Fruit fly (Drosophila melanogaster) whole organism, wandering third instar larva: Measurements from ENCODE around the gene comm3.

Experiments
- Abd-B ChIP-seq: fragments of >200 bp; optimal IDR thresholded peaks from 2 replicates; lab custom pipeline; 2017; ENCODE audit warnings: missing biosample characterization, missing genetic modification characterization
- CG32264 ChIP-seq: fragments of 200-800 bp; sonication (Bioruptor generic); optimal IDR thresholded peaks from 2 replicates; lab custom pipeline; 2016; ENCODE audit warnings: missing biosample characterization, missing genetic modification characterization
- CG9705 ChIP-seq: fragments of 200-800 bp; sonication (Bioruptor generic); optimal IDR thresholded peaks from 2 replicates; lab custom pipeline; 2018; ENCODE audit warnings: missing biosample characterization, mild to moderate bottlenecking, missing genetic modification characterization
- CrebA ChIP-seq: fragments of 200-800 bp; sonication (Bioruptor generic); optimal IDR thresholded peaks from 2 replicates; lab custom pipeline; 2016; ENCODE audit warnings: missing biosample characterization, mild to moderate bottlenecking, missing genetic modification characterization, borderline replicate concordance
- Dfd ChIP-seq: fragments of >200 bp; optimal IDR thresholded peaks from 2 replicates; lab custom pipeline; 2017; ENCODE audit warnings: missing biosample characterization, missing genetic modification characterization
- GATAd ChIP-seq: sonication (Bioruptor generic); optimal IDR thresholded peaks from 2 replicates; lab custom pipeline; 2016; ENCODE audit warnings: missing biosample characterization, missing genetic modification characterization
- HLH106 ChIP-seq: fragments of 200-800 bp; optimal IDR thresholded peaks from 3 replicates; lab custom pipeline; 2019; ENCODE audit warnings: missing biosample characterization, mild to moderate bottlenecking, missing genetic modification characterization, moderate library complexity
- Hnf4 ChIP-seq: fragments of 200-800 bp; sonication (Bioruptor generic); optimal IDR thresholded peaks from 2 replicates; lab custom pipeline; 2016; ENCODE audit warnings: missing biosample characterization, mild to moderate bottlenecking, missing genetic modification characterization
- Hr78 ChIP-seq: fragments of >200 bp; optimal IDR thresholded peaks from 2 replicates; lab custom pipeline; 2017; ENCODE audit warnings: missing biosample characterization, missing genetic modification characterization
- Hr83 ChIP-seq: fragments of 200-300 bp; sonication (Bioruptor generic); optimal IDR thresholded peaks from 2 replicates; lab custom pipeline; 2016; ENCODE audit warnings: missing biosample characterization, mild to moderate bottlenecking, missing genetic modification characterization, moderate library complexity; ENCODE audit not compliant: poor library complexity, severe bottlenecking
- Jra ChIP-seq: sonication (Bioruptor generic); optimal IDR thresholded peaks from 2 replicates; lab custom pipeline; 2016; ENCODE audit warnings: missing biosample characterization, missing genetic modification characterization
- Mio ChIP-seq: sonication (Bioruptor generic); optimal IDR thresholded peaks from 2 replicates; lab custom pipeline; 2016; ENCODE audit warnings: missing biosample characterization, missing genetic modification characterization
- Myc ChIP-seq: fragments of >200 bp; optimal IDR thresholded peaks from 2 replicates; lab custom pipeline; 2017
- OdsH ChIP-seq: fragments of 200-800 bp; sonication (Bioruptor generic); optimal IDR thresholded peaks from 2 replicates; lab custom pipeline; 2016; ENCODE audit warnings: missing biosample characterization, mild to moderate bottlenecking, missing genetic modification characterization
- Rel ChIP-seq, 2 experiments: fragments of 200-800 bp; sonication (Bioruptor generic) in 1 of 2; optimal IDR thresholded peaks; 2 replicates in 1 of 2; 3 replicates in 1 of 2; lab custom pipeline; 2016 to 2019; ENCODE audit warnings: mild to moderate bottlenecking in 2 of 2, missing biosample characterization in 2 of 2, missing genetic modification characterization in 2 of 2, moderate library complexity in 1 of 2
- Sp1 ChIP-seq: fragments of 200-800 bp; sonication (Bioruptor generic); optimal IDR thresholded peaks from 3 replicates; lab custom pipeline; 2019; ENCODE audit warnings: missing biosample characterization, mild to moderate bottlenecking, missing genetic modification characterization, moderate library complexity
- Vsx2 ChIP-seq: fragments of 200-300, 225-300 bp; sonication (Bioruptor generic); optimal IDR thresholded peaks from 2 replicates; lab custom pipeline; 2018; ENCODE audit warnings: missing biosample characterization, missing genetic modification characterization; ENCODE audit not compliant: partially characterized antibody
- br ChIP-seq: fragments of 200-800 bp; sonication (Bioruptor generic); optimal IDR thresholded peaks from 2 replicates; lab custom pipeline; 2016; ENCODE audit warnings: missing biosample characterization, missing genetic modification characterization
- brk ChIP-seq: fragments of 200-800 bp; sonication (Bioruptor generic); optimal IDR thresholded peaks from 2 replicates; lab custom pipeline; 2016; ENCODE audit warnings: missing biosample characterization, mild to moderate bottlenecking, missing genetic modification characterization
- dl ChIP-seq, 2 experiments: fragments of 175-275, 200-275 bp in 1 of 2; fragments of 200-275 bp in 1 of 2; sonication (Bioruptor generic); optimal IDR thresholded peaks; lab custom pipeline; 2018; ENCODE audit warnings: mild to moderate bottlenecking in 2 of 2, missing biosample characterization in 2 of 2, missing genetic modification characterization in 2 of 2, moderate library complexity in 2 of 2; ENCODE audit not compliant: partially characterized antibody in 2 of 2, insufficient read depth in 1 of 2
- dmrt93B ChIP-seq: fragments of 200-800 bp; sonication (Bioruptor generic); optimal IDR thresholded peaks from 2 replicates; lab custom pipeline; 2018; ENCODE audit warnings: missing biosample characterization, mild to moderate bottlenecking, missing genetic modification characterization
- dsf ChIP-seq: sonication (Bioruptor generic); optimal IDR thresholded peaks from 2 replicates; lab custom pipeline; 2016; ENCODE audit warnings: missing biosample characterization, missing genetic modification characterization, borderline replicate concordance
- ey ChIP-seq: fragments of 200-800 bp; sonication (Bioruptor generic); optimal IDR thresholded peaks from 2 replicates; lab custom pipeline; 2016; ENCODE audit warnings: missing biosample characterization, missing genetic modification characterization
- foxo ChIP-seq, 2 experiments: fragments of 200-800 bp; sonication (Bioruptor generic); optimal IDR thresholded peaks; 2 replicates in 1 of 2; 3 replicates in 1 of 2; lab custom pipeline; 2016 to 2017; ENCODE audit warnings: missing biosample characterization in 2 of 2, missing genetic modification characterization in 2 of 2
- fru ChIP-seq: fragments of 200-800 bp; sonication (Bioruptor generic); optimal IDR thresholded peaks from 3 replicates; lab custom pipeline; 2016; ENCODE audit warnings: missing biosample characterization, mild to moderate bottlenecking, missing genetic modification characterization
- h ChIP-seq: fragments of 200-800 bp; sonication (Bioruptor generic); optimal IDR thresholded peaks from 3 replicates; lab custom pipeline; 2016; ENCODE audit warnings: missing biosample characterization, mild to moderate bottlenecking, missing genetic modification characterization
- jim ChIP-seq: fragments of 175-275, 200-325 bp; sonication (Bioruptor generic); optimal IDR thresholded peaks from 2 replicates; lab custom pipeline; 2016; ENCODE audit warnings: missing biosample characterization, mild to moderate bottlenecking, missing genetic modification characterization
- lola ChIP-seq: fragments of >200 bp; optimal IDR thresholded peaks from 2 replicates; lab custom pipeline; 2017; ENCODE audit warnings: missing biosample characterization, missing genetic modification characterization
- pan ChIP-seq: fragments of >200 bp; optimal IDR thresholded peaks from 2 replicates; lab custom pipeline; 2017
- psq ChIP-seq: fragments of 200-800 bp; sonication (Bioruptor generic); optimal IDR thresholded peaks from 3 replicates; lab custom pipeline; 2017; ENCODE audit warnings: missing biosample characterization, mild to moderate bottlenecking, missing genetic modification characterization, moderate library complexity
- sage ChIP-seq: fragments of 200-800 bp; sonication (Bioruptor generic); optimal IDR thresholded peaks from 2 replicates; lab custom pipeline; 2016; ENCODE audit warnings: missing biosample characterization, mild to moderate bottlenecking, missing genetic modification characterization
- tai ChIP-seq: sonication (Bioruptor generic); optimal IDR thresholded peaks from 2 replicates; lab custom pipeline; 2016; ENCODE audit warnings: missing biosample characterization, missing genetic modification characterization
- usp ChIP-seq: fragments of >200 bp; optimal IDR thresholded peaks from 2 replicates; lab custom pipeline; 2017; ENCODE audit warnings: missing biosample characterization, missing genetic modification characterization

comm3 gene

dm6 chr3L:15691968-15692367 lies 44.4 kb upstream of the comm3 start, which contains the start of gene CG34451:
Gene CG34451 (minus strand): TSS chr3L:15692068.
- TF ChIP-seq OdsH (GFP tag; lab: Kevin White, UChicago): no peak
- no peak for TF ChIP-seq jim (GFP tag; lab: Kevin White, UChicago)
- no peak for TF ChIP-seq dmrt93B (GFP tag; lab: Kevin White, UChicago)
- TF ChIP-seq Vsx2 (GFP tag; lab: Kevin White, UChicago): no peak
- no peak for TF ChIP-seq Abd-B (GFP tag; lab: Kevin White, UChicago)
- no peak for TF ChIP-seq dl (GFP tag; optimal IDR thresholded peaks at IDR 0.05; lab: Kevin White, UChicago; ENCODE audit: insufficient read depth in 1 of 2, partially characterized antibody in 2 of 2)
- no peak for TF ChIP-seq Rel (GFP tag; optimal IDR thresholded peaks at IDR 0.05; lab: Kevin White, UChicago)
- TF ChIP-seq Rel (tag; optimal IDR thresholded peaks at IDR 0.05; lab: Kevin White, UChicago): no peak
- TF ChIP-seq dsf (GFP tag; lab: Kevin White, UChicago): no peak
- TF ChIP-seq Jra (GFP tag; lab: Kevin White, UChicago): no peak
- TF ChIP-seq Mio: no peak
- no peak for TF ChIP-seq GATAd (GFP tag; lab: Kevin White, UChicago)
- no peak for TF ChIP-seq Dfd (GFP tag; lab: Kevin White, UChicago)
- TF ChIP-seq HLH106 (tag; lab: Kevin White, UChicago): no peak
- no peak for TF ChIP-seq CrebA
- TF ChIP-seq Hnf4 (GFP tag; lab: Kevin White, UChicago): no peak
- TF ChIP-seq CG32264 (GFP tag; lab: Kevin White, UChicago): no peak

dm6 chr3L:15690711-15691591 lies 43.4 kb upstream of the comm3 start:
- TF ChIP-seq foxo (GFP tag; optimal IDR thresholded peaks at IDR 0.05; lab: Kevin White, UChicago): peak in 1 of 2 experiments; percentile 26
- TF ChIP-seq Vsx2 (GFP tag; lab: Kevin White, UChicago): no peak
- TF ChIP-seq OdsH (GFP tag; lab: Kevin White, UChicago): no peak
- no peak for TF ChIP-seq CrebA
- TF ChIP-seq tai (GFP tag; lab: Kevin White, UChicago): no peak
- TF ChIP-seq Hnf4 (GFP tag; lab: Kevin White, UChicago): no peak
- no peak for TF ChIP-seq dl (GFP tag; optimal IDR thresholded peaks at IDR 0.05; lab: Kevin White, UChicago; ENCODE audit: insufficient read depth in 1 of 2, partially characterized antibody in 2 of 2)
- peak; percentile 15 for TF ChIP-seq HLH106 (tag; lab: Kevin White, UChicago)
- no peak for TF ChIP-seq brk (GFP tag; lab: Kevin White, UChicago)
- TF ChIP-seq br: no peak
- no peak for TF ChIP-seq CG32264 (GFP tag; lab: Kevin White, UChicago)
- TF ChIP-seq psq (GFP tag; lab: Kevin White, UChicago): no peak
- no peak for TF ChIP-seq Hr83 (GFP tag; lab: Kevin White, UChicago)
- TF ChIP-seq dsf (GFP tag; lab: Kevin White, UChicago): no peak
- no peak for TF ChIP-seq sage (GFP tag; lab: Kevin White, UChicago)
- no peak for TF ChIP-seq Mio
- no peak for TF ChIP-seq dmrt93B (GFP tag; lab: Kevin White, UChicago)
- no peak for TF ChIP-seq Sp1 (GFP tag; lab: Kevin White, UChicago)
- TF ChIP-seq GATAd (GFP tag; lab: Kevin White, UChicago): no peak
- TF ChIP-seq jim (GFP tag; lab: Kevin White, UChicago): no peak
- TF ChIP-seq CG9705 (GFP tag; lab: Kevin White, UChicago): no peak
- no peak for TF ChIP-seq usp
- TF ChIP-seq Rel (GFP tag; optimal IDR thresholded peaks at IDR 0.05; lab: Kevin White, UChicago): no peak
- TF ChIP-seq Rel (tag; optimal IDR thresholded peaks at IDR 0.05; lab: Kevin White, UChicago): no peak
- peak; percentile 13 for TF ChIP-seq fru (GFP tag; lab: Kevin White, UChicago)

- TF ChIP-seq sage (GFP tag; lab: Kevin White, UChicago): no peak
Observed at dm6 chr3L:15689518-15689917, 42.0 kb upstream of the comm3 start.

dm6 chr3L:15687802-15688201 lies 40.2 kb upstream of the comm3 start, which contains the start of gene CG34452:
Gene CG34452 (minus strand): TSS chr3L:15687902.
- TF ChIP-seq Rel (GFP tag; optimal IDR thresholded peaks at IDR 0.05; lab: Kevin White, UChicago) (no peak), Rel (tag; optimal IDR thresholded peaks at IDR 0.05; lab: Kevin White, UChicago) (no peak), pan (no peak), GATAd (GFP tag; lab: Kevin White, UChicago) (no peak), fru (GFP tag; lab: Kevin White, UChicago) (no peak), CG9705 (GFP tag; lab: Kevin White, UChicago) (no peak), br (no peak), psq (GFP tag; lab: Kevin White, UChicago) (no peak), Jra (GFP tag; lab: Kevin White, UChicago) (no peak), Myc (lab: Kevin White, UChicago) (no peak), Hr78 (GFP tag; lab: Kevin White, UChicago) (no peak), OdsH (GFP tag; lab: Kevin White, UChicago) (no peak), lola (GFP tag; lab: Kevin White, UChicago) (no peak), ey (no peak), CrebA (no peak), Hnf4 (GFP tag; lab: Kevin White, UChicago) (no peak), Dfd (GFP tag; lab: Kevin White, UChicago) (no peak), tai (GFP tag; lab: Kevin White, UChicago) (no peak), h (GFP tag; lab: Kevin White, UChicago) (no peak), Abd-B (GFP tag; lab: Kevin White, UChicago) (no peak)
